Fruit fly (Drosophila melanogaster) whole organism, prepupa: ENCODE data around the gene Wbp2.

ENCODE experiments used
- CG10669 ChIP-seq: fragments of 200-800 bp; sonication (Bioruptor generic); optimal IDR thresholded peaks from 3 replicates; lab custom pipeline; 2018; ENCODE audit warnings: missing biosample characterization, mild to moderate bottlenecking, missing genetic modification characterization, moderate library complexity
- CG11294 ChIP-seq: fragments of 200-800 bp; sonication (Bioruptor generic); IDR thresholded peaks from 2 replicates; pipeline ENCODE4 v1.3.6; 2022; ENCODE audit warnings: missing biosample characterization, missing genetic modification characterization
- CG3032 ChIP-seq: fragments of 200-800 bp; optimal IDR thresholded peaks from 2 replicates; lab custom pipeline; 2019; ENCODE audit warnings: missing biosample characterization, mild to moderate bottlenecking, missing genetic modification characterization, moderate library complexity
- CG6808 ChIP-seq: fragments of 200-800 bp; sonication (Bioruptor generic); optimal IDR thresholded peaks from 3 replicates; lab custom pipeline; 2017; ENCODE audit warnings: missing biosample characterization, missing genetic modification characterization, mild to moderate bottlenecking, moderate library complexity, missing genetic modification reagents
- CG8632 ChIP-seq: fragments of 200-800 bp; sonication (Bioruptor generic); optimal IDR thresholded peaks from 3 replicates; lab custom pipeline; 2016; ENCODE audit warnings: missing biosample characterization, missing genetic modification characterization
- Ets21C ChIP-seq: fragments of 200-800 bp; sonication (Bioruptor generic); optimal IDR thresholded peaks from 3 replicates; lab custom pipeline; 2016; ENCODE audit warnings: missing biosample characterization, missing genetic modification characterization
- Sox102F ChIP-seq: fragments of 200-800 bp; sonication (Bioruptor generic); optimal IDR thresholded peaks from 2 replicates; lab custom pipeline; 2016; ENCODE audit warnings: missing biosample characterization, mild to moderate bottlenecking, missing genetic modification characterization
- achi ChIP-seq: fragments of 200-800 bp; sonication (Bioruptor generic); optimal IDR thresholded peaks from 3 replicates; lab custom pipeline; 2016; ENCODE audit warnings: missing biosample characterization, missing genetic modification characterization
- acj6 ChIP-seq: fragments of 200-800 bp; sonication (Bioruptor generic); optimal IDR thresholded peaks from 3 replicates; lab custom pipeline; 2016; ENCODE audit warnings: missing biosample characterization, missing genetic modification characterization
- fd85E ChIP-seq: fragments of 200-800 bp; sonication (Bioruptor generic); optimal IDR thresholded peaks from 3 replicates; lab custom pipeline; 2016; ENCODE audit warnings: missing biosample characterization, missing genetic modification characterization
- pdm3 ChIP-seq: fragments of 200-800 bp; sonication (Bioruptor generic); optimal IDR thresholded peaks from 3 replicates; lab custom pipeline; 2016; ENCODE audit warnings: missing biosample characterization, missing genetic modification characterization
- ss ChIP-seq, 2 experiments: fragments of 200-800 bp; sonication (Bioruptor generic); optimal IDR thresholded peaks; 2 replicates in 1 of 2; 3 replicates in 1 of 2; lab custom pipeline; 2017 to 2018; ENCODE audit warnings: mild to moderate bottlenecking in 2 of 2, missing biosample characterization in 2 of 2, missing genetic modification characterization in 2 of 2, moderate library complexity in 1 of 2
- vri ChIP-seq: fragments of 200-800 bp; sonication (Bioruptor generic); optimal IDR thresholded peaks from 3 replicates; lab custom pipeline; 2016; ENCODE audit warnings: missing biosample characterization, mild to moderate bottlenecking, missing genetic modification characterization

DNA sequence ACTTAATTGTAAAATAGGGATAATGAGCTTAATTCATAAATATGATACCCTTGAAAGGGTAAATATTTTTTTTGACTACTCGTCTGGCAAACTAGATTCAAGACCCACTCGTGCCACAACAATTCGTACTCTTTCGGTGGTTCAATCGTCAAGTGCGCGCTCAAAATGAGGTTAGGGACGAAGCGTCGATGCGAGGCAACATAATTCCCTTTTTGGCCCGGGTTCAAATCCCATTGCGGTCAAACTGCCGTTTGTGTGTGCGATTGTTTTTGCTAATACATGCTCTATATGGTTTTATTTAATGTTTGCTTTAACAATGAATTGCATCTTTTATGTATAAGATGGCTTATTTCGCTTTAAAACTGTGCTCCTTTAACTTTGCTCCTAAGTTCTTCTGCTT lies 34.2 kb upstream of the Wbp2 start:
- TF ChIP-seq CG11294 (GFP tag; lab: Robert Waterston, UW) = no peak
- TF ChIP-seq acj6 (GFP tag; lab: Kevin White, UChicago) = no peak
- no peak for TF ChIP-seq pdm3 (GFP tag; lab: Kevin White, UChicago)
- no peak for TF ChIP-seq vri (GFP tag; lab: Kevin White, UChicago)
- TF ChIP-seq Sox102F (GFP tag; lab: Kevin White, UChicago) = no peak
- TF ChIP-seq ss (GFP tag; optimal IDR thresholded peaks at IDR 0.05; lab: Kevin White, UChicago) = no peak
- TF ChIP-seq CG6808 = no peak
- TF ChIP-seq CG10669 (GFP tag; lab: Kevin White, UChicago) = no peak
- TF ChIP-seq Ets21C (GFP tag; lab: Kevin White, UChicago) = no peak
- no peak for TF ChIP-seq fd85E (GFP tag; lab: Kevin White, UChicago)
- TF ChIP-seq achi = no peak
- no peak for TF ChIP-seq CG3032
- TF ChIP-seq CG8632 (GFP tag; lab: Kevin White, UChicago) = no peak
